Worm (Caenorhabditis elegans): Measurements from ENCODE around the gene kmo-1.

DNA sequence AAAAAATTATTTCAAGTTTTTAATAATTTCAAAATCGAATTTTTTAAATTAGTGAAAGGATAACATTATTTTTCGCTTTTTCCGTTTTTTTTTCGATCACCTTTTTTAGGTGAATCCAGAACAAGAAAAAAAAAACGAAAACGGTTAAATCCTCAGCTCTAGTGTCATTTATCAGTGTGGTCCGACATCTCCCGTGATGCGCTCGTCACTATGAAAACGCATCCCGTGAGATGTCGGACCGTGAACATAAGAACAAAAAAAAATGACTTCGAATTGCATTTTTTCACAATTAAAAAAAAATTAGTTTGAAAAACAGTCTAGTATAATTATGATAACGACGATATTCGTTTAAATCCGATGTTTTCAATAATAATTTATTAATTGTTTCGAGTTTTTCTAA is 22.6 kb downstream of the kmo-1 start:
- TF ChIP-seq tbx-37 (GFP tag; conservative IDR thresholded peaks at IDR 0.05) (no peak), aly-1 (tag; optimal IDR thresholded peaks at IDR 0.05) (no peak), flt-1 (GFP tag; IDR thresholded peaks at IDR 0.05) (no peak), ceh-36 (tag; optimal IDR thresholded peaks at IDR 0.05) (no peak), ceh-13 (GFP tag; optimal IDR thresholded peaks at IDR 0.05) (no peak), ama-1 (optimal IDR thresholded peaks at IDR 0.05) (no peak), tra-4 (tag; optimal IDR thresholded peaks at IDR 0.05) (no peak), hmg-4 (GFP tag; optimal IDR thresholded peaks at IDR 0.05) (no peak), hmbx-1 (tag; optimal IDR thresholded peaks at IDR 0.05) (no peak), sea-1 (GFP tag; conservative IDR thresholded peaks at IDR 0.05) (no peak), B0310.2 (tag; optimal IDR thresholded peaks at IDR 0.05) (no peak), tbx-11 (GFP tag; IDR thresholded peaks at IDR 0.05) (no peak), scrt-1 (GFP tag; IDR thresholded peaks at IDR 0.05) (no peak)

All from whole organism, early embryonic.